Fruit fly (Drosophila melanogaster): ENCODE data around the gene Deaf1.

Gene Deaf1

dm6 chr3L:19834143-19834794, 16.3 kb downstream of the Deaf1 start, which contains the start of the genes trc and CG32221 (continued):
- no peak for TF ChIP-seq ase (GFP tag; IDR thresholded peaks at IDR 0.05)
- TF ChIP-seq CG11398 (GFP tag; optimal IDR thresholded peaks at IDR 0.05) = no peak
- TF ChIP-seq mam (GFP tag; optimal IDR thresholded peaks at IDR 0.05) = peak; percentile 17
- peak; percentile 62 for TF ChIP-seq CG2116 (GFP tag; optimal IDR thresholded peaks at IDR 0.05)
- TF ChIP-seq B-H2 (GFP tag; optimal IDR thresholded peaks at IDR 0.05) = peak; percentile 89
- TF ChIP-seq HLH3B (GFP tag; IDR thresholded peaks at IDR 0.05) = peak; percentile 42; the same call in 1 of the 2 replicates
- TF ChIP-seq scrt (GFP tag; optimal IDR thresholded peaks at IDR 0.05) = no peak
- no peak for TF ChIP-seq HmgD (GFP tag; optimal IDR thresholded peaks at IDR 0.05)
- no peak for TF ChIP-seq Atf3 (GFP tag; optimal IDR thresholded peaks at IDR 0.05)
- no peak for TF ChIP-seq CG16779 (GFP tag; IDR thresholded peaks at IDR 0.05)
- TF ChIP-seq Mrtf (GFP tag; IDR thresholded peaks at IDR 0.05) = no peak
- TF ChIP-seq Hand (GFP tag; optimal IDR thresholded peaks at IDR 0.05) = no peak
- no peak for TF ChIP-seq Hr39 (optimal IDR thresholded peaks at IDR 0.05)
- TF ChIP-seq CG30403 (GFP tag; optimal IDR thresholded peaks at IDR 0.05) = peak; percentile 45
- no peak for TF ChIP-seq TFAM (GFP tag; optimal IDR thresholded peaks at IDR 0.05)
- no peak for TF ChIP-seq da (GFP tag; optimal IDR thresholded peaks at IDR 0.05)
- TF ChIP-seq vnd (GFP tag; IDR thresholded peaks at IDR 0.05; ENCODE audit: partially characterized antibody) = 0 out of 3 replicates have a peak, but pooled peaks have one; percentile 44
- no peak for TF ChIP-seq CG11504 (tag; optimal IDR thresholded peaks at IDR 0.05)
- TF ChIP-seq CG13775 (GFP tag; optimal IDR thresholded peaks at IDR 0.05) = peak; percentile 65
- TF ChIP-seq Drgx (GFP tag; IDR thresholded peaks at IDR 0.05) = no peak
- TF ChIP-seq Mad (GFP tag; optimal IDR thresholded peaks at IDR 0.05) = no peak
- no peak for TF ChIP-seq Abd-B (GFP tag; optimal IDR thresholded peaks at IDR 0.05)
- TF ChIP-seq CG5953 (GFP tag; IDR thresholded peaks at IDR 0.05) = no peak
- no peak for TF ChIP-seq CG11695 (GFP tag; IDR thresholded peaks at IDR 0.05)
- no peak for TF ChIP-seq psq (GFP tag; optimal IDR thresholded peaks at IDR 0.05)
- no peak for TF ChIP-seq exex (tag; optimal IDR thresholded peaks at IDR 0.05)
- peak; percentile 48; the same call in 1 of the 2 replicates for TF ChIP-seq seq (GFP tag; IDR thresholded peaks at IDR 0.05)
- peak; percentile 94 for TF ChIP-seq HLHmδ (GFP tag; optimal IDR thresholded peaks at IDR 0.05)
- no peak for TF ChIP-seq Bdp1 (GFP tag; optimal IDR thresholded peaks at IDR 0.05)
- peak; percentile 77 for TF ChIP-seq Rfx (GFP tag; IDR thresholded peaks at IDR 0.05)
- TF ChIP-seq inv (GFP tag; IDR thresholded peaks at IDR 0.05; ENCODE audit: partially characterized antibody) = peak; percentile 66; the same call in 1 of the 2 replicates
- TF ChIP-seq CG10654 (GFP tag; optimal IDR thresholded peaks at IDR 0.05) = peak; percentile 10
- peak; percentile 53 for TF ChIP-seq CG10267 (tag; optimal IDR thresholded peaks at IDR 0.05)
- TF ChIP-seq Lhr (GFP tag; optimal IDR thresholded peaks at IDR 0.05) = peak; percentile 54
- TF ChIP-seq row (GFP tag; IDR thresholded peaks at IDR 0.05) = peak; percentile 83
- peak; percentile 24 for TF ChIP-seq CG18764 (GFP tag; optimal IDR thresholded peaks at IDR 0.05)
- no peak for TF ChIP-seq CG10543 (GFP tag; optimal IDR thresholded peaks at IDR 0.05)
- no peak for TF ChIP-seq Bteb2 (GFP tag; optimal IDR thresholded peaks at IDR 0.05)
- peak; percentile 54 for TF ChIP-seq nerfin-1 (tag; optimal IDR thresholded peaks at IDR 0.05)
- TF ChIP-seq nau (GFP tag; optimal IDR thresholded peaks at IDR 0.05) = no peak
- TF ChIP-seq Scr (GFP tag; IDR thresholded peaks at IDR 0.05; ENCODE audit: partially characterized antibody) = peak; percentile 73
- no peak for TF ChIP-seq emc (GFP tag; optimal IDR thresholded peaks at IDR 0.05)
- no peak for TF ChIP-seq kni (GFP tag; optimal IDR thresholded peaks at IDR 0.05)
- no peak for TF ChIP-seq Kr (GFP tag; optimal IDR thresholded peaks at IDR 0.05)
- TF ChIP-seq CG18476 (GFP tag; optimal IDR thresholded peaks at IDR 0.05) = no peak
- TF ChIP-seq hb (GFP tag; IDR thresholded peaks at IDR 0.05; ENCODE audit: partially characterized antibody) = peak; percentile 54; the same call in 1 of the 3 replicates
- no peak for TF ChIP-seq CG3163 (GFP tag; optimal IDR thresholded peaks at IDR 0.05)
- TF ChIP-seq Ravus (GFP tag; IDR thresholded peaks at IDR 0.05) = no peak
- no peak for TF ChIP-seq ATbp (GFP tag; optimal IDR thresholded peaks at IDR 0.05)
- TF ChIP-seq ara (GFP tag; IDR thresholded peaks at IDR 0.05) = no peak

Measured in whole organism, embryonic.